Fruit fly (Drosophila melanogaster) whole organism, pupa: ENCODE results near the gene CG34437.

Experiments used
- CG10348 ChIP-seq: fragments of 200-800 bp; sonication (Bioruptor generic); IDR thresholded peaks from 2 replicates; pipeline ENCODE4 v1.3.6; 2022; ENCODE audit warnings: missing biosample characterization, missing genetic modification characterization
- CG12605 ChIP-seq: fragments of 200-800 bp; sonication (Bioruptor generic); IDR thresholded peaks from 2 replicates; pipeline ENCODE4 v1.3.6; 2022; ENCODE audit warnings: missing biosample characterization, missing genetic modification characterization
- CG13204 ChIP-seq: fragments of 200-800 bp; sonication (Bioruptor generic); optimal IDR thresholded peaks from 2 replicates; lab custom pipeline; 2018; ENCODE audit warnings: missing biosample characterization, mild to moderate bottlenecking, missing genetic modification characterization, moderate library complexity
- CG14655 ChIP-seq: fragments of 200-800 bp; sonication (Bioruptor generic); optimal IDR thresholded peaks from 3 replicates; lab custom pipeline; 2017; ENCODE audit warnings: mild to moderate bottlenecking, missing biosample characterization, missing genetic modification reagents, missing genetic modification characterization
- CG15710 ChIP-seq: fragments of 200-800 bp; sonication (Bioruptor generic); optimal IDR thresholded peaks from 2 replicates; lab custom pipeline; 2018; ENCODE audit warnings: missing biosample characterization, mild to moderate bottlenecking, missing genetic modification characterization, moderate library complexity
- CG17806 ChIP-seq: fragments of 200-800 bp; sonication (Bioruptor generic); optimal IDR thresholded peaks from 2 replicates; lab custom pipeline; 2018; ENCODE audit warnings: missing biosample characterization, mild to moderate bottlenecking, missing genetic modification characterization, moderate library complexity
- CG32121 ChIP-seq: fragments of 200-800 bp; sonication (Bioruptor generic); IDR thresholded peaks from 2 replicates; pipeline ENCODE4 v1.3.6; 2022; ENCODE audit warnings: missing biosample characterization, missing genetic modification characterization
- CG34367 ChIP-seq: fragments of 200-800 bp; sonication (Bioruptor generic); optimal IDR thresholded peaks from 2 replicates; lab custom pipeline; 2018; ENCODE audit warnings: missing biosample characterization, mild to moderate bottlenecking, missing genetic modification characterization
- CG4496 ChIP-seq: fragments of 200-800 bp; sonication (Bioruptor generic); IDR thresholded peaks from 3 replicates; pipeline ENCODE4 v1.3.6; 2022; ENCODE audit warnings: missing biosample characterization, missing genetic modification characterization
- CG8159 ChIP-seq: fragments of 200-800 bp; sonication (Bioruptor generic); optimal IDR thresholded peaks from 3 replicates; lab custom pipeline; 2018; ENCODE audit warnings: missing biosample characterization, mild to moderate bottlenecking, missing genetic modification characterization, moderate library complexity
- CG8301 ChIP-seq: fragments of 200-800 bp; sonication (Bioruptor generic); optimal IDR thresholded peaks from 2 replicates; lab custom pipeline; 2018; ENCODE audit warnings: missing biosample characterization, mild to moderate bottlenecking, missing genetic modification characterization
- CG9948 ChIP-seq: fragments of 200-800 bp; sonication (Bioruptor generic); optimal IDR thresholded peaks from 2 replicates; lab custom pipeline; 2018; ENCODE audit warnings: missing biosample characterization, mild to moderate bottlenecking, missing genetic modification characterization, moderate library complexity
- D1 ChIP-seq: fragments of 200-800 bp; sonication (Bioruptor generic); optimal IDR thresholded peaks from 2 replicates; lab custom pipeline; 2018; ENCODE audit warnings: missing biosample characterization, mild to moderate bottlenecking, missing genetic modification characterization, moderate library complexity
- EcR ChIP-seq: fragments of 200-800 bp; sonication (Bioruptor generic); optimal IDR thresholded peaks from 3 replicates; lab custom pipeline; 2019; ENCODE audit warnings: missing biosample characterization, missing genetic modification characterization, mild to moderate bottlenecking, moderate library complexity, missing genetic modification reagents
- Ets98B ChIP-seq: fragments of 200-800 bp; sonication (Bioruptor generic); IDR thresholded peaks from 2 replicates; pipeline ENCODE4 v1.3.6; 2022; ENCODE audit warnings: missing biosample characterization, missing genetic modification characterization
- Pif1A ChIP-seq: fragments of 200-800 bp; sonication (Bioruptor generic); optimal IDR thresholded peaks from 3 replicates; lab custom pipeline; 2016; ENCODE audit warnings: missing biosample characterization, missing genetic modification characterization
- Pif1B ChIP-seq: fragments of 200-800 bp; sonication (Bioruptor generic); optimal IDR thresholded peaks from 3 replicates; lab custom pipeline; 2016; ENCODE audit warnings: missing biosample characterization, missing genetic modification characterization
- Snoo ChIP-seq: fragments of 200-800 bp; sonication (Bioruptor generic); optimal IDR thresholded peaks from 3 replicates; lab custom pipeline; 2017; ENCODE audit warnings: missing biosample characterization, mild to moderate bottlenecking, missing genetic modification characterization, inconsistent platforms
- fd96Ca ChIP-seq: fragments of 200-800 bp; sonication (Bioruptor generic); IDR thresholded peaks from 3 replicates; pipeline ENCODE4 v1.3.6; 2022; ENCODE audit warnings: missing biosample characterization, missing genetic modification characterization
- gl ChIP-seq: fragments of 200-800 bp; sonication (Bioruptor generic); optimal IDR thresholded peaks from 2 replicates; lab custom pipeline; 2018; ENCODE audit warnings: missing biosample characterization, mild to moderate bottlenecking, missing genetic modification characterization
- rn ChIP-seq: fragments of 200-800 bp; sonication (Bioruptor generic); IDR thresholded peaks from 2 replicates; pipeline ENCODE4 v1.3.6; 2022; ENCODE audit warnings: missing biosample characterization, missing genetic modification characterization

Gene CG34437

dm6 chr3R:28327132-28327531 lies 43.6 kb downstream of the CG34437 start:
- TF ChIP-seq CG8159 (tag; lab: Kevin White, UChicago) (peak; percentile 4), rn (GFP tag; lab: Robert Waterston, UW) (no peak), CG10348 (GFP tag; lab: Robert Waterston, UW) (no peak), CG14655 (GFP tag; lab: Kevin White, UChicago) (no peak), fd96Ca (GFP tag; lab: Robert Waterston, UW) (no peak), Pif1A (peak; percentile 29), CG32121 (no peak), Ets98B (GFP tag; lab: Robert Waterston, UW) (no peak), CG17806 (tag; lab: Kevin White, UChicago) (peak; percentile 22), CG12605 (GFP tag; lab: Robert Waterston, UW) (no peak), CG4496 (GFP tag; lab: Robert Waterston, UW) (no peak), CG34367 (no peak), Pif1B (GFP tag; lab: Kevin White, UChicago) (no peak), CG9948 (tag; lab: Kevin White, UChicago) (peak; percentile 22), CG15710 (tag; lab: Kevin White, UChicago) (peak; percentile 18), D1 (peak; percentile 8), CG13204 (no peak), gl (tag; lab: Kevin White, UChicago) (no peak), CG8301 (tag; lab: Kevin White, UChicago) (no peak), Snoo (tag; lab: Kevin White, UChicago) (peak; percentile 15), EcR (GFP tag; lab: Kevin White, UChicago) (no peak)

DNA sequence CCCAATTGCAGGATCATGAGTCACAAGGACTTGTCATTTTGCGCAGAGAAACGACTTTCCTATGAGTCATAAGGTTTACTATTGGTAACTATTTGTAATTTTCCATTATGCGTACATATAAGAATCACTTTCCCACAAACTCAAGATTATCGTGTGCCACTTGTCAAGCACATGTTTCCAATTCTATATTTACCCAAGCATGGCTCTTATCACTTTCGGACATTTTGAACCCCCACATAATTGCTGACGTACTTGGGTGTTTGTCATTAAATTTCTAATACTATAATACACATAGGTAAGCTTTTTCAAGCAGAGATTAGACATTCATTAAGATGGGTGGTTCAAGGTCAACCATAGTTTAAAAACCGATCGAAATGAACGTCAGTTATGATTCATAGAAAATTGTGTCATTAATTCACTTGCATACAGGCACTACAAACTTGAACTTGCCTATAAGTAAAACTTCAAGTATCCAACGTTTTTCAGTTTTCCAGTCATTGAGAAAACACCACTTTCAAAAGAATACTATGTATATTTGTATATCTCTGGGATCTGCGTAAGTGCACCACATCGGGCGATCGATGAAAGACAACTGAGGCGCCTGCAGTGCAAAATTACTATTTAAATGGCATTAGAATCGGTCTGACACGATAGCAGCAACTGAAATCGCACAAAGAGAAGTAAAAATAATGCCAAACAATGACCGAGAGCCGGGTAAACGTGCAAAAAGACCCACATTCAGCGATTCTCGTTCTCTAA lies 44.4 kb downstream of the CG34437 start:
- no peak for TF ChIP-seq fd96Ca (GFP tag; lab: Robert Waterston, UW)
- TF ChIP-seq CG9948 (tag; lab: Kevin White, UChicago) = no peak
- no peak for TF ChIP-seq Pif1A
- no peak for TF ChIP-seq CG12605 (GFP tag; lab: Robert Waterston, UW)
- no peak for TF ChIP-seq Snoo (tag; lab: Kevin White, UChicago)
- TF ChIP-seq rn (GFP tag; lab: Robert Waterston, UW) = no peak
- TF ChIP-seq Pif1B (GFP tag; lab: Kevin White, UChicago) = no peak
- TF ChIP-seq gl (tag; lab: Kevin White, UChicago) = no peak
- TF ChIP-seq CG15710 (tag; lab: Kevin White, UChicago) = no peak
- no peak for TF ChIP-seq CG17806 (tag; lab: Kevin White, UChicago)
- TF ChIP-seq CG14655 (GFP tag; lab: Kevin White, UChicago) = no peak
- no peak for TF ChIP-seq CG32121
- TF ChIP-seq EcR (GFP tag; lab: Kevin White, UChicago) = no peak

dm6 chr3R:28328780-28329546 lies 45.4 kb downstream of the CG34437 start:
- no peak for TF ChIP-seq Snoo (tag; lab: Kevin White, UChicago)
- TF ChIP-seq gl (tag; lab: Kevin White, UChicago) = peak; percentile 13
- TF ChIP-seq D1 = peak; percentile 24
- TF ChIP-seq CG4496 (GFP tag; lab: Robert Waterston, UW) = peak; percentile 93
- TF ChIP-seq rn (GFP tag; lab: Robert Waterston, UW) = peak; percentile 77
- TF ChIP-seq CG15710 (tag; lab: Kevin White, UChicago) = peak; percentile 82
- peak; percentile 77 for TF ChIP-seq CG9948 (tag; lab: Kevin White, UChicago)
- peak; percentile 68 for TF ChIP-seq CG10348 (GFP tag; lab: Robert Waterston, UW)
- TF ChIP-seq CG34367 = peak; percentile 78
- peak; percentile 93 for TF ChIP-seq Ets98B (GFP tag; lab: Robert Waterston, UW)
- peak; percentile 86 for TF ChIP-seq CG8301 (tag; lab: Kevin White, UChicago)
- TF ChIP-seq CG17806 (tag; lab: Kevin White, UChicago) = peak; percentile 76
- TF ChIP-seq Pif1B (GFP tag; lab: Kevin White, UChicago) = peak; percentile 8
- TF ChIP-seq EcR (GFP tag; lab: Kevin White, UChicago) = peak; percentile 60
- TF ChIP-seq fd96Ca (GFP tag; lab: Robert Waterston, UW) = peak; percentile 81
- peak; percentile 89 for TF ChIP-seq CG14655 (GFP tag; lab: Kevin White, UChicago)
- TF ChIP-seq CG8159 (tag; lab: Kevin White, UChicago) = peak; percentile 80
- TF ChIP-seq CG32121 = peak; percentile 89
- peak; percentile 19 for TF ChIP-seq CG13204
- TF ChIP-seq Pif1A = peak; percentile 71
- TF ChIP-seq CG12605 (GFP tag; lab: Robert Waterston, UW) = peak; percentile 83
- TF ChIP-seq, all 21 proteins: peak for 20

- TF ChIP-seq CG12605 (GFP tag; lab: Robert Waterston, UW) = no peak; the same call in 1 of the 2 replicates
- TF ChIP-seq CG10348 (GFP tag; lab: Robert Waterston, UW) = no peak
- peak; percentile 11; the same call in 1 of the 3 replicates for TF ChIP-seq CG4496 (GFP tag; lab: Robert Waterston, UW)
- TF ChIP-seq CG13204 = no peak
- TF ChIP-seq CG34367 = no peak
- no peak for TF ChIP-seq CG8301 (tag; lab: Kevin White, UChicago)
- TF ChIP-seq Snoo (tag; lab: Kevin White, UChicago) = peak; percentile 13
- no peak for TF ChIP-seq Pif1A
- no peak for TF ChIP-seq EcR (GFP tag; lab: Kevin White, UChicago)
- no peak for TF ChIP-seq CG8159 (tag; lab: Kevin White, UChicago)
- TF ChIP-seq CG17806 (tag; lab: Kevin White, UChicago) = no peak
- peak; percentile 1 for TF ChIP-seq gl (tag; lab: Kevin White, UChicago)
- TF ChIP-seq rn (GFP tag; lab: Robert Waterston, UW) = no peak
- no peak for TF ChIP-seq Ets98B (GFP tag; lab: Robert Waterston, UW)
- TF ChIP-seq D1 = peak; percentile 7
- TF ChIP-seq CG14655 (GFP tag; lab: Kevin White, UChicago) = peak; percentile 19
- no peak for TF ChIP-seq CG32121
- no peak for TF ChIP-seq CG9948 (tag; lab: Kevin White, UChicago)
- TF ChIP-seq Pif1B (GFP tag; lab: Kevin White, UChicago) = peak; percentile 26
- no peak for TF ChIP-seq CG15710 (tag; lab: Kevin White, UChicago)
- no peak for TF ChIP-seq fd96Ca (GFP tag; lab: Robert Waterston, UW)
- TF ChIP-seq, all 21 proteins: peak for 6
Measured at dm6 chr3R:28330266-28331125, 47.0 kb downstream of the CG34437 start.
